Worm (Caenorhabditis elegans): Measurements from ENCODE around the gene Y52E8A.2.

DNA sequence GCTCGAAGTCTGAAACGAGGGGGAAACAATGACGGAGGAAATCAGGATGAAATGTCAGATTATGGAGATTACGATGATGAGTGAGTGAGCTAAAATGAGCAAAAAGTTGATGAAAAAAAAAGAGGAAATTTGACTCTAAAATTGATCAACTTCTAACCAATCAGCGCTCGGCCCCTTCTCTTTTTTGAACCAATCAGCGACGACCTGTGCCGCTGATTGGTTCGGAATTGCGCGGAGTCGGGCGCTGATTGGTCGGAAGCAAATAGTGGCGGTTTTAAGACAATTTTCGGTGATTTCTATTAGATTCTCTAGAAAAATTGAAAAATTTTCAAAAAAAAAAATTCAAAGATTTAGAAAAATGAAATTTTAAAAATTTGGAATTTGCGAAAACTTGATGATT, 17.1 kb downstream of the Y52E8A.2 start:
- TF ChIP-seq nhr-237 (tag; optimal IDR thresholded peaks at IDR 0.05) (no peak), pha-4 (tag; optimal IDR thresholded peaks at IDR 0.05) (no peak), lsy-2 (tag; optimal IDR thresholded peaks at IDR 0.05) (no peak), elt-3 (tag; optimal IDR thresholded peaks at IDR 0.05) (no peak), ces-1 (GFP tag; optimal IDR thresholded peaks at IDR 0.05) (no peak), lin-13 (tag; optimal IDR thresholded peaks at IDR 0.05) (no peak), blmp-1 (tag; optimal IDR thresholded peaks at IDR 0.05) (no peak), unc-62 (GFP tag; optimal IDR thresholded peaks at IDR 0.05) (no peak), nhr-76 (tag; optimal IDR thresholded peaks at IDR 0.05) (no peak), ceh-43 (GFP tag; optimal IDR thresholded peaks at IDR 0.05) (no peak), mab-5 (tag; optimal IDR thresholded peaks at IDR 0.05) (no peak), sptf-1 (tag; optimal IDR thresholded peaks at IDR 0.05) (no peak), nhr-12 (tag; optimal IDR thresholded peaks at IDR 0.05) (no peak), unc-39 (tag; optimal IDR thresholded peaks at IDR 0.05) (no peak)
